Worm (Caenorhabditis elegans) whole organism, L4 larva: Measurements from ENCODE around the gene clec-219.

ENCODE experiments used
- ceh-28 ChIP-seq: fragments of 150-350 bp; optimal IDR thresholded peaks from 2 replicates; lab custom pipeline; 2014; ENCODE audit warnings: missing biosample characterization, missing genetic modification reagents, missing genetic modification characterization
- ces-1 ChIP-seq: fragments of 150-350 bp; sonication (generic microtip); optimal IDR thresholded peaks from 4 replicates; lab custom pipeline; 2014; ENCODE audit warnings: missing biosample characterization, missing genetic modification reagents, missing genetic modification characterization
- dpl-1 ChIP-seq: fragments of 150-350 bp; optimal IDR thresholded peaks from 2 replicates; lab custom pipeline; 2014; ENCODE audit warnings: missing biosample characterization, missing genetic modification reagents, missing genetic modification characterization
- lin-13 ChIP-seq: fragments of 150-350 bp; optimal IDR thresholded peaks from 2 replicates; lab custom pipeline; 2014; ENCODE audit warnings: missing biosample characterization, missing genetic modification reagents, missing genetic modification characterization
- lin-15B ChIP-seq: fragments of 150-350 bp; sonication (generic microtip); optimal IDR thresholded peaks from 3 replicates; lab custom pipeline; 2014; ENCODE audit warnings: missing biosample characterization, missing genetic modification characterization
- nhr-76 ChIP-seq: fragments of 150-350 bp; optimal IDR thresholded peaks from 2 replicates; lab custom pipeline; 2014; ENCODE audit warnings: missing biosample characterization, missing genetic modification characterization
- tag-97 ChIP-seq: fragments of 200-800 bp; sonication (Bioruptor generic); IDR thresholded peaks from 2 replicates; pipeline ENCODE4 v1.3.6; 2022; ENCODE audit warnings: missing genetic modification characterization, missing compliant biosample characterization

DNA sequence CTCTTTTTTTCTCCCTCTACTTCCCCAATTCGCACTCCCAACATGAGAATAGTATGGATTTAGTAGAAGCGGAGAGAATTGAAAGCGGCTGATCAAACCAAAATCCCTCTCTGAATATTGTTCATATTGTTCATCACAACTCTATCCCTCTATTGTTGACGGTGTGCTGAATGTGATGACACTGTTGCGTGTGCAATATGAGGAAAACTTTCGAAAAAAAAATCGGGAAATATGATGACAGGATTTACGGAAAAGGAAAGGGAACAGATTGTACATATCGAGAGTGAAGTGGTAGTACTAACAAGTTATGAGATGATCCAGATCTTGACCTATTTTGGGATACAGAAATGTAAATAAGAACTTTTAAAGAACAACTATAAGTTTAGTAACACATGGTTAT lies 22.4 kb upstream of the clec-219 start, which contains the start of gene smex-1:
- TF ChIP-seq dpl-1: no peak
- TF ChIP-seq ceh-28: no peak
- no peak for TF ChIP-seq nhr-76 (tag; lab: Kevin White, UChicago)
- TF ChIP-seq lin-15B (tag; lab: Kevin White, UChicago): no peak
- no peak for TF ChIP-seq ces-1 (GFP tag; lab: Kevin White, UChicago)
- TF ChIP-seq lin-13 (GFP tag; lab: Kevin White, UChicago): no peak
- no peak for TF ChIP-seq tag-97
